Fruit fly (Drosophila melanogaster) ovary, adult (tissue): ENCODE data around the gene Hex-t2.

Source experiments
- CG17801 ChIP-seq: fragments of 200-800 bp; optimal IDR thresholded peaks from 2 replicates; lab custom pipeline; 2019; ENCODE audit warnings: missing biosample characterization, mild to moderate bottlenecking, missing genetic modification characterization, moderate library complexity; ENCODE audit not compliant: partially characterized antibody

Hex-t2 gene

DNA sequence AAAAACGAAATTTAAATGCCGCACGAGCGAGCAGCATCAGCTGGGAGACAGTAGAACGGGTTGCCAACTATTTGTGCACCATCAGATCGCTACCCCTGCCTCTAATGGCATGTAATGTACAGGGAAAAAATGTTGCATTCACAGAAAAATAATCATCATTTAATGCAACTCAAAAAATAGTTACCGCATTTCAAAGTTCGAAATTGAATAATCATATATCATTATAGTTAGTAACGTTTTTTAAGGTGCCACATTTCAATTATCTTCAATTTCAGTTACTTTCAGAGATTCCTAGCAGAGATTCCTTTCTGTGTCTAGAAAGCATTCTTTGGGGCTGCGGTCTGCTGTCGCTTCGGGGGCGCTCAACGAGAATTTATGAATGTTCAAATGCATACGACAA, 30.8 kb downstream of the Hex-t2 start:
- no peak for TF ChIP-seq CG17801 (GFP tag; lab: Kevin White, UChicago)

DNA sequence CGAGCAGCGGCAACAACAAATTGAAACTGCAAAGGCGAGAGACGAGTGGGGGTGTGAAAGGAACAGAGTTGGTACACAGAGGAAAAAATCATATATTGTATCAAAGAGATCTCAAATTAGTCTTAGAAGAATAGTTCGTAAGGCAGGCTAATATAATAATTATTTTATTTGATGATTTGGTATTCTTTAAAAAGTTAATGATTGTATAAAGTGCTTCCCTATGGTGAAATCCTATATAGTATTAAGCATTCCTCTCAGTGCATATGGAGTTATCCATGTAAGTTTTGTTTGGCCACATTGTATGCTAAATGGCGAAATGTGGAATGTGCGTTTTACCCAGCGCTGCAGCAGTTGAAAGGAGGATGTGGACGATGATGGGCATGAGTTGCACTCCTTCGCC, 33.2 kb downstream of the Hex-t2 start:
- no peak for TF ChIP-seq CG17801 (GFP tag; lab: Kevin White, UChicago)

dm6 chr3R:26484511-26484910, 34.0 kb downstream of the Hex-t2 start:
- TF ChIP-seq CG17801 (GFP tag; lab: Kevin White, UChicago) = no peak

DNA sequence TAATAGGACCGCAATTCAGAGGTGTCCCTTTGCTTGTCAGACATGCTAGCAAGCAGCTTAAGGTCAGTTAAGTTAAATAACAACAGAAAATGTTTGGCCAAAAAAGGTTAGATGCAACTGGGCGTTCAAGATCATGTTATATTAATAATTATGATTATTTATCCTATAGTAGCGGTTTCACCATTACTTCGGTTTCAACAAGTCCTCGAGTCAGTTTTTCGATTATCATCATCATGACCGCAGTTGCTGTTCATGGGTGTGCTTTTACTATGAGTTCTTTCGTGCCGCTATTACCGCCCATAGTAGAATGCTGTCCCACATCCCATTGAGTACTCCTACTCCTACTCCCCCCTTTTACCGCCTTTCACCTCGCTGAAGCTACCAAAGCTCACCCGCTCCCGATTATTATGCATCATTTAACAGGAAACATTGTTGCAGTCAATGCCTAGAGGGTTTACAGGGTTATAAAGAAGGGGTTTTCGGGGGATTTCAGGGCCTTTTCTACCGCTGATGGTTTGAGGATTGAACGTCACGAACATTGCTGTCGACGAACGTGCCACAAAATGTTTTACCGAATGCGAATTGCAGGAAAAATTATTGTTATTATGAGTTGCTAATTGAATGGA, 34.9 kb downstream of the Hex-t2 start:
- TF ChIP-seq CG17801 (GFP tag; lab: Kevin White, UChicago) = no peak

- TF ChIP-seq CG17801 (GFP tag; lab: Kevin White, UChicago) = no peak
Observed at dm6 chr3R:26489456-26489855, 39.0 kb downstream of the Hex-t2 start.

dm6 chr3R:26494247-26494646, 43.8 kb downstream of the Hex-t2 start:
- TF ChIP-seq CG17801 (GFP tag; lab: Kevin White, UChicago) = no peak

dm6 chr3R:26496356-26496755, 45.9 kb downstream of the Hex-t2 start:
- TF ChIP-seq CG17801 (GFP tag; lab: Kevin White, UChicago) = no peak

DNA sequence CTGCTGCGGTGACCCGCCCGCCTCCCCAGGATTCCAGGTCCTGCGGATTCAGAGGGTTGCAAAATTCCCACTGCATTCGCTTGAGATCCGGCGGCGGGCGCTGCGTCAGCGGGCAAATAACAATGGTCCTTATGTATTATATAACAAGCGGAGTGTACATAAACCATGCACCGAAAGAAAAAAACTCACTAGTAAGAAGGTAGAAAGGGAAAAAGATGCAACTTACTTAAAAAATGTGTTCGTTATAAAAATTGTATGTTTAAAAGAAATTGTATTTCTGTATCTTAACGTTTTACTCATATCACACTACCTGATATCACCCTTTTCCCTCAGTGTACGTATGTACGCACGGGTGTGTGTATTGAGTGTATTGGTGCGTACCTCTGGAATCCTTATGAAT, 48.7 kb downstream of the Hex-t2 start:
- no peak for TF ChIP-seq CG17801 (GFP tag; lab: Kevin White, UChicago)

DNA sequence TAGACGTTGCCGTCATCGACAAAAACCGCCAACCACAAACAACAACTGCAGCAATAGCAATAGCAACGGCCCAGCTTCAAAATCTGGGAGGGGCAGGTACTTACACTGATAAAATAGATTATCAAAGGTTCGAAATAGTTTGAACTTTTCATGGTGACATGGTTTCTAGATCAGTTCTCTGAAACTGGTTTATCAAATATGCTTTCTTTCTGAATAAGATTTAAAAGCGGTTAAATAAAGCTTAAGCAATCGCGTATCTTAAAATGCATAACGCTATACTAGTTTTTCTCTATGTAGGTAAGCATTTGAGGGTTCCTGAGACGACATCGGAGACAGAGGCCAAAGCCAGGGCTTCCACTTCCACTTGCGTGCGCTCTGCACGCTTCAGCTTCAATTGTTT, 49.9 kb downstream of the Hex-t2 start:
- TF ChIP-seq CG17801 (GFP tag; lab: Kevin White, UChicago) = no peak
